Fruit fly (Drosophila melanogaster): Measurements from ENCODE around the gene GstD1.

DNA sequence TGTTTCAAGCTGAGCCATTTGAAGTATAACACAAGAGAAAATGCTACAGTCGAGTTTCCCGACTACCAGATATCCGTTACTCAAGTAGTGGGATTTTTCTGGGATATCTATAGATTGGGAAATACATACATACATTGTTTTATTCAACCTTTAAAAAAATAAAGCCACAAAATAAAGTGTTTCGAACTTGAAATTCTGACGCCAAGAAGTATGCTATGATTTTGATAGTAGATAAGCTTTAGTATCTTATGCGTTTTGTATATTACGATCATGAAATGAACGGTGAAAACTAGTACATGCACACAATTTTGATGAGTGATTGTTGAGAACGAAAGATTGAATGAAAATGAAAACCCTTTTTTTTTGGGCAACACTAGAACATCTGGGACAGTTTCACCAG, 5.5 kb downstream of the GstD1 start:
- TF ChIP-seq br (GFP tag; optimal IDR thresholded peaks at IDR 0.05) (no peak), woc (GFP tag; optimal IDR thresholded peaks at IDR 0.05) (no peak), N (GFP tag; optimal IDR thresholded peaks at IDR 0.05) (no peak), h (GFP tag; optimal IDR thresholded peaks at IDR 0.05) (no peak), Hr78 (GFP tag; optimal IDR thresholded peaks at IDR 0.05) (no peak)

Measured in whole organism, wandering third instar larva.